Fruit fly (Drosophila melanogaster) whole organism, embryonic: ENCODE data around the gene TwdlC.

Experiments
- ATbp ChIP-seq: fragments of 200-800 bp; sonication (Bioruptor generic); optimal IDR thresholded peaks from 2 replicates; lab custom pipeline; 2017; ENCODE audit warnings: missing biosample characterization, mild to moderate bottlenecking, missing genetic modification characterization, missing genetic modification reagents
- Awh ChIP-seq: fragments of 200-800 bp; sonication (Bioruptor generic); IDR thresholded peaks from 2 replicates; pipeline ENCODE4, ENCODE4 v1.3.6; 2022; ENCODE audit warnings: missing biosample characterization, missing genetic modification characterization
- Blimp-1 ChIP-seq: fragments of 200-800 bp; sonication (Bioruptor generic); optimal IDR thresholded peaks from 3 replicates; lab custom pipeline; 2018; ENCODE audit warnings: missing biosample characterization, missing genetic modification characterization, mild to moderate bottlenecking, moderate library complexity, missing genetic modification reagents
- BtbVII ChIP-seq: fragments of 200-800 bp; sonication (Bioruptor generic); optimal IDR thresholded peaks from 3 replicates; lab custom pipeline; 2017; ENCODE audit warnings: missing biosample characterization, mild to moderate bottlenecking, missing genetic modification characterization
- CG10431 ChIP-seq: fragments of 200-800 bp; sonication (Bioruptor generic); optimal IDR thresholded peaks from 3 replicates; lab custom pipeline; 2018; ENCODE audit warnings: missing biosample characterization, mild to moderate bottlenecking, missing genetic modification characterization
- CG10654 ChIP-seq: fragments of 200-800 bp; sonication (Bioruptor generic); optimal IDR thresholded peaks from 2 replicates; lab custom pipeline; 2016; ENCODE audit warnings: missing biosample characterization, missing genetic modification characterization
- CG11723 ChIP-seq: fragments of 200-800 bp; sonication (Bioruptor generic); optimal IDR thresholded peaks from 2 replicates; lab custom pipeline; 2017; ENCODE audit warnings: missing biosample characterization, mild to moderate bottlenecking, missing genetic modification characterization
- CG12299 ChIP-seq: fragments of 200-800 bp; sonication (Bioruptor generic); optimal IDR thresholded peaks from 2 replicates; lab custom pipeline; 2018; ENCODE audit warnings: missing biosample characterization, mild to moderate bottlenecking, missing genetic modification characterization
- CG12659 ChIP-seq: fragments of 200-800 bp; sonication (Bioruptor generic); optimal IDR thresholded peaks from 3 replicates; lab custom pipeline; 2017; ENCODE audit warnings: mild to moderate bottlenecking, missing biosample characterization, missing genetic modification reagents, missing genetic modification characterization
- CG17829 ChIP-seq: fragments of 200-800 bp; optimal IDR thresholded peaks from 2 replicates; lab custom pipeline; 2019; ENCODE audit warnings: missing biosample characterization, mild to moderate bottlenecking, missing genetic modification characterization, moderate library complexity
- CG18011 ChIP-seq: fragments of 200-800 bp; sonication (Bioruptor generic); optimal IDR thresholded peaks from 2 replicates; lab custom pipeline; 2017; ENCODE audit warnings: missing biosample characterization, missing genetic modification characterization, mild to moderate bottlenecking, moderate library complexity, missing genotype
- CG34376 ChIP-seq: fragments of 200-800 bp; sonication (Bioruptor generic); optimal IDR thresholded peaks from 2 replicates; lab custom pipeline; 2018; ENCODE audit warnings: missing biosample characterization, mild to moderate bottlenecking, missing genetic modification characterization
- CG3847 ChIP-seq: fragments of 200-800 bp; sonication (Bioruptor generic); IDR thresholded peaks from 2 replicates; pipeline ENCODE4 v1.3.6; 2022; ENCODE audit warnings: missing biosample characterization, missing genetic modification characterization
- CG6272 ChIP-seq: fragments of 200-800 bp; sonication (Bioruptor generic); IDR thresholded peaks from 2 replicates; pipeline ENCODE4 v1.3.6; 2022; ENCODE audit warnings: missing biosample characterization, missing genetic modification characterization
- CG7987 ChIP-seq: fragments of 200-800 bp; sonication (Bioruptor generic); optimal IDR thresholded peaks from 2 replicates; lab custom pipeline; 2018; ENCODE audit warnings: missing biosample characterization, mild to moderate bottlenecking, missing genetic modification characterization, moderate library complexity
- CkIIα-i1 ChIP-seq: fragments of 200-800 bp; sonication (Bioruptor generic); IDR thresholded peaks from 2 replicates; pipeline ENCODE4 v1.3.6; 2022; ENCODE audit warnings: missing biosample characterization, missing genetic modification characterization
- Deaf1 ChIP-seq: fragments of 200-800 bp; optimal IDR thresholded peaks from 3 replicates; lab custom pipeline; 2019; ENCODE audit warnings: missing biosample characterization, mild to moderate bottlenecking, missing genetic modification characterization, moderate library complexity
- Dp ChIP-seq: fragments of 200-800 bp; sonication (Bioruptor generic); optimal IDR thresholded peaks from 2 replicates; lab custom pipeline; 2018; ENCODE audit warnings: missing biosample characterization, mild to moderate bottlenecking, missing genetic modification characterization, moderate library complexity
- Eip74EF ChIP-seq, 2 experiments: fragments of 200-800 bp in 1 of 2; fragments of >200 bp in 1 of 2; sonication (Bioruptor generic) in 1 of 2; optimal IDR thresholded peaks; 2 replicates each; lab custom pipeline; 2017 to 2019; ENCODE audit warnings: missing biosample characterization in 2 of 2, missing genetic modification characterization in 2 of 2, mild to moderate bottlenecking in 1 of 2, moderate library complexity in 1 of 2
- Fer3 ChIP-seq: fragments of 200-800 bp; sonication (Bioruptor generic); optimal IDR thresholded peaks from 2 replicates; lab custom pipeline; 2018; ENCODE audit warnings: missing biosample characterization, mild to moderate bottlenecking, missing genetic modification characterization, moderate library complexity
- Gug ChIP-seq: fragments of 200-800 bp; sonication (Bioruptor generic); IDR thresholded peaks from 4 replicates; pipeline ENCODE4 v1.3.6; 2022; ENCODE audit warnings: missing biosample characterization, missing genetic modification characterization
- Hand ChIP-seq: fragments of 200-800 bp; sonication (Bioruptor generic); optimal IDR thresholded peaks from 2 replicates; lab custom pipeline; 2017; ENCODE audit warnings: mild to moderate bottlenecking, missing biosample characterization, missing genetic modification reagents, missing genetic modification characterization
- HmgZ ChIP-seq: fragments of 200-800 bp; sonication (Bioruptor generic); optimal IDR thresholded peaks from 2 replicates; lab custom pipeline; 2018; ENCODE audit warnings: missing biosample characterization, mild to moderate bottlenecking, missing genetic modification characterization
- NFAT ChIP-seq: fragments of 200-800 bp; sonication (Bioruptor generic); IDR thresholded peaks from 2 replicates; pipeline ENCODE4 v1.3.6; 2022; ENCODE audit warnings: missing biosample characterization, missing genetic modification characterization
- Pdp1 ChIP-seq, 2 experiments: fragments of 200-800 bp; sonication (Bioruptor generic); optimal IDR thresholded peaks; 3 replicates each; lab custom pipeline; 2016; ENCODE audit warnings: missing biosample characterization in 2 of 2, missing genetic modification characterization in 2 of 2, mild to moderate bottlenecking in 1 of 2, moderate library complexity in 1 of 2
- Ptx1 ChIP-seq: fragments of 200-800 bp; sonication (Bioruptor generic); IDR thresholded peaks from 2 replicates; pipeline ENCODE4 v1.3.6; 2022; ENCODE audit warnings: missing biosample characterization, missing genetic modification characterization
- Tbp ChIP-seq: fragments of >200 bp; optimal IDR thresholded peaks from 2 replicates; lab custom pipeline; 2018; ENCODE audit warnings: missing biosample characterization, missing genetic modification characterization
- Usf ChIP-seq: fragments of 200-800 bp; sonication (Bioruptor generic); optimal IDR thresholded peaks from 2 replicates; lab custom pipeline; 2017; ENCODE audit warnings: missing genotype, missing biosample characterization, missing genetic modification characterization
- ase ChIP-seq: fragments of 200-800 bp; sonication (Bioruptor generic); IDR thresholded peaks from 3 replicates; pipeline ENCODE4 v1.3.6; 2022; ENCODE audit warnings: missing biosample characterization, missing genetic modification characterization
- bab2 ChIP-seq: fragments of 200-800 bp; sonication (Bioruptor generic); optimal IDR thresholded peaks from 2 replicates; lab custom pipeline; 2016; ENCODE audit warnings: missing biosample characterization, missing genetic modification characterization
- cad ChIP-seq: fragments of >200 bp; optimal IDR thresholded peaks from 2 replicates; lab custom pipeline; 2017; ENCODE audit warnings: missing biosample characterization, missing genetic modification characterization
- chinmo ChIP-seq: fragments of 200-800 bp; sonication (Bioruptor generic); IDR thresholded peaks from 4 replicates; pipeline ENCODE4 v1.3.6; 2022; ENCODE audit warnings: missing biosample characterization, missing genetic modification characterization; ENCODE audit not compliant: partially characterized antibody
- ci ChIP-seq: fragments of 200-800 bp; sonication (Bioruptor generic); IDR thresholded peaks from 3 replicates; pipeline ENCODE4 v1.3.6; 2022; ENCODE audit warnings: missing biosample characterization, missing genetic modification characterization
- crc ChIP-seq: fragments of 200-800 bp; sonication (Bioruptor generic); optimal IDR thresholded peaks from 2 replicates; lab custom pipeline; 2016; ENCODE audit warnings: missing biosample characterization, missing genetic modification characterization
- dmrt99B ChIP-seq: fragments of 200-800 bp; sonication (Bioruptor generic); optimal IDR thresholded peaks from 2 replicates; lab custom pipeline; 2018; ENCODE audit warnings: missing biosample characterization, mild to moderate bottlenecking, missing genetic modification characterization, moderate library complexity
- ems ChIP-seq: fragments of 200-800 bp; sonication (Bioruptor generic); optimal IDR thresholded peaks from 3 replicates; lab custom pipeline; 2016; ENCODE audit warnings: missing biosample characterization, missing genetic modification characterization
- fru ChIP-seq: fragments of >200 bp; optimal IDR thresholded peaks from 2 replicates; lab custom pipeline; 2017
- kni ChIP-seq: fragments of 200-800 bp; sonication (Bioruptor generic); optimal IDR thresholded peaks from 3 replicates; lab custom pipeline; 2017; ENCODE audit warnings: mild to moderate bottlenecking, missing biosample characterization, missing genetic modification reagents, missing genetic modification characterization
- otp ChIP-seq: fragments of 200-800 bp; sonication (Bioruptor generic); IDR thresholded peaks from 3 replicates; pipeline ENCODE4, ENCODE4 v1.3.6; 2022; ENCODE audit warnings: missing biosample characterization, missing genetic modification characterization
- peb ChIP-seq: fragments of 200-800 bp; sonication (Bioruptor generic); IDR thresholded peaks from 2 replicates; pipeline ENCODE4 v1.3.6; 2022; ENCODE audit warnings: missing biosample characterization, missing genetic modification characterization
- sens ChIP-seq: fragments of 200-800 bp; sonication (Bioruptor generic); peaks from one replicate; lab custom pipeline; 2016; ENCODE audit warnings: missing biosample characterization, missing genetic modification characterization
- sob ChIP-seq: fragments of 200-800 bp; sonication (Bioruptor generic); IDR thresholded peaks from 2 replicates; pipeline ENCODE4 v1.3.6; 2022; ENCODE audit warnings: missing biosample characterization, missing genetic modification characterization
- trh ChIP-seq: fragments of 200-800 bp; sonication (Bioruptor generic); optimal IDR thresholded peaks from 2 replicates; lab custom pipeline; 2016; ENCODE audit warnings: missing biosample characterization, missing genetic modification characterization
- tup ChIP-seq: fragments of 200-800 bp; sonication (Bioruptor generic); optimal IDR thresholded peaks from 2 replicates; lab custom pipeline; 2016; ENCODE audit warnings: missing biosample characterization, mild to moderate bottlenecking, missing genetic modification characterization, moderate library complexity
- twi ChIP-seq: fragments of 200-800 bp; optimal IDR thresholded peaks from 2 replicates; lab custom pipeline; 2019; ENCODE audit warnings: missing biosample characterization, mild to moderate bottlenecking, missing genetic modification characterization, moderate library complexity
- vfl ChIP-seq: fragments of 200-800 bp; sonication (Bioruptor generic); optimal IDR thresholded peaks from 2 replicates; lab custom pipeline; 2016; ENCODE audit warnings: missing biosample characterization, missing genetic modification characterization
- zfh1 ChIP-seq: fragments of 200-800 bp; sonication (Bioruptor generic); IDR thresholded peaks from 3 replicates; pipeline ENCODE4 v1.3.6; 2022; ENCODE audit warnings: missing biosample characterization, missing genetic modification characterization

TwdlC gene

dm6 chr3R:26952857-26953477, 41.7 kb upstream of the TwdlC start (continued):
- TF ChIP-seq CG10431 = no peak
- TF ChIP-seq peb (GFP tag; lab: Robert Waterston, UW) = no peak
- no peak for TF ChIP-seq ci (GFP tag; lab: Robert Waterston, UW)
- no peak for TF ChIP-seq ems (GFP tag; lab: Kevin White, UChicago)
- no peak for TF ChIP-seq Tbp (GFP tag; lab: Kevin White, UChicago)
- TF ChIP-seq CG18011 (GFP tag; lab: Kevin White, UChicago) = no peak
- no peak for TF ChIP-seq dmrt99B (tag; lab: Kevin White, UChicago)
- TF ChIP-seq CG12299 = no peak
- no peak for TF ChIP-seq CG10654 (GFP tag; lab: Kevin White, UChicago)
- TF ChIP-seq BtbVII (GFP tag; lab: Kevin White, UChicago) = no peak
- no peak for TF ChIP-seq CG12659
- no peak for TF ChIP-seq fru (lab: Kevin White, UChicago)
- TF ChIP-seq CG7987 (GFP tag; lab: Kevin White, UChicago) = peak; percentile 6
- no peak for TF ChIP-seq HmgZ (tag; lab: Kevin White, UChicago)
- no peak for TF ChIP-seq cad (GFP tag; lab: Kevin White, UChicago)
- TF ChIP-seq tup (GFP tag; lab: Kevin White, UChicago) = no peak
- peak in 1 of 2 experiments; percentile 33 for TF ChIP-seq Pdp1 (GFP tag; optimal IDR thresholded peaks at IDR 0.05; lab: Kevin White, UChicago)
- no peak for TF ChIP-seq Usf
- TF ChIP-seq Ptx1 (GFP tag; lab: Robert Waterston, UW) = no peak
- TF ChIP-seq zfh1 (GFP tag; lab: Robert Waterston, UW) = no peak
- peak; percentile 3 for TF ChIP-seq Deaf1 (tag; lab: Kevin White, UChicago)
- TF ChIP-seq kni (GFP tag; lab: Kevin White, UChicago) = no peak
- no peak for TF ChIP-seq Gug (GFP tag; lab: Robert Waterston, UW)
- TF ChIP-seq CkIIα-i1 (GFP tag; lab: Robert Waterston, UW) = no peak
- TF ChIP-seq Blimp-1 (GFP tag; lab: Kevin White, UChicago) = no peak
- TF ChIP-seq sens (GFP tag; lab: Kevin White, UChicago) = peak; percentile 41
- no peak for TF ChIP-seq NFAT (GFP tag; lab: Robert Waterston, UW)
- TF ChIP-seq CG11723 (GFP tag; lab: Kevin White, UChicago) = no peak
- TF ChIP-seq Fer3 (tag; lab: Kevin White, UChicago) = no peak
- no peak for TF ChIP-seq Dp (GFP tag; lab: Kevin White, UChicago)
- TF ChIP-seq crc (GFP tag; lab: Kevin White, UChicago) = no peak
- TF ChIP-seq vfl (GFP tag; lab: Kevin White, UChicago) = no peak
- TF ChIP-seq trh = no peak
- 0 out of 2 replicates have a peak, but pooled peaks have one; percentile 9 for TF ChIP-seq sob (GFP tag; lab: Robert Waterston, UW)
- no peak for TF ChIP-seq Awh (GFP tag; lab: Robert Waterston, UW)
- TF ChIP-seq chinmo (GFP tag; lab: Robert Waterston, UW) = 0 out of 4 replicates have a peak, but pooled peaks have one; percentile 65
- no peak for TF ChIP-seq CG34376 (GFP tag; lab: Kevin White, UChicago)
- TF ChIP-seq bab2 (GFP tag; lab: Kevin White, UChicago) = no peak
- TF ChIP-seq ase (GFP tag; lab: Robert Waterston, UW) = no peak
- no peak for TF ChIP-seq Hand
- TF ChIP-seq otp = 0 out of 3 replicates have a peak, but pooled peaks have one; percentile 14
- no peak for TF ChIP-seq CG17829
- no peak for TF ChIP-seq Eip74EF (GFP tag; optimal IDR thresholded peaks at IDR 0.05; lab: Kevin White, UChicago)
- TF ChIP-seq CG6272 (GFP tag; lab: Robert Waterston, UW) = no peak
- no peak for TF ChIP-seq CG3847 (GFP tag; lab: Robert Waterston, UW)
- no peak for TF ChIP-seq twi
- no peak for TF ChIP-seq ATbp (GFP tag; lab: Kevin White, UChicago)
